Fruit fly (Drosophila melanogaster) whole organism, embryonic: ENCODE results near the gene CG46427.

Source experiments
- Awh ChIP-seq: fragments of 200-800 bp; sonication (Bioruptor generic); IDR thresholded peaks from 2 replicates; pipeline ENCODE4, ENCODE4 v1.3.6; 2022; ENCODE audit warnings: missing biosample characterization, missing genetic modification characterization
- CG10147 ChIP-seq: fragments of 200-800 bp; sonication (Bioruptor generic); optimal IDR thresholded peaks from 2 replicates; lab custom pipeline; 2019; ENCODE audit warnings: missing biosample characterization, mild to moderate bottlenecking, missing genetic modification characterization, moderate library complexity
- CG10431 ChIP-seq: fragments of 200-800 bp; sonication (Bioruptor generic); optimal IDR thresholded peaks from 3 replicates; lab custom pipeline; 2018; ENCODE audit warnings: missing biosample characterization, mild to moderate bottlenecking, missing genetic modification characterization
- CG10959 ChIP-seq: fragments of 200-800 bp; sonication (Bioruptor generic); IDR thresholded peaks from 2 replicates; pipeline ENCODE4 v1.3.6; 2022; ENCODE audit warnings: missing biosample characterization, missing genetic modification characterization
- CG13624 ChIP-seq: fragments of 200-800 bp; sonication (Bioruptor generic); optimal IDR thresholded peaks from 2 replicates; lab custom pipeline; 2016; ENCODE audit warnings: missing biosample characterization, missing genetic modification characterization
- CG15073 ChIP-seq: fragments of 200-800 bp; sonication (Bioruptor generic); optimal IDR thresholded peaks from 2 replicates; lab custom pipeline; 2016; ENCODE audit warnings: missing biosample characterization, missing genetic modification characterization
- CG16813 ChIP-seq: fragments of 200-800 bp; sonication (Bioruptor generic); IDR thresholded peaks from 3 replicates; pipeline ENCODE4 v1.3.6; 2022; ENCODE audit warnings: missing biosample characterization, missing genetic modification characterization; ENCODE audit not compliant: partially characterized antibody
- CG17612 ChIP-seq: fragments of 200-800 bp; sonication (Bioruptor generic); IDR thresholded peaks from 2 replicates; pipeline ENCODE4 v1.3.6; 2022; ENCODE audit warnings: missing biosample characterization, missing genetic modification characterization
- CG17912 ChIP-seq: fragments of 200-800 bp; sonication (Bioruptor generic); optimal IDR thresholded peaks from 2 replicates; lab custom pipeline; 2018; ENCODE audit warnings: missing biosample characterization, mild to moderate bottlenecking, missing genetic modification characterization
- CG32532 ChIP-seq: fragments of 200-800 bp; sonication (Bioruptor generic); IDR thresholded peaks from 2 replicates; pipeline ENCODE4 v1.3.6; 2022; ENCODE audit warnings: missing biosample characterization, missing genetic modification characterization
- CG34376 ChIP-seq: fragments of 200-800 bp; sonication (Bioruptor generic); optimal IDR thresholded peaks from 2 replicates; lab custom pipeline; 2018; ENCODE audit warnings: missing biosample characterization, mild to moderate bottlenecking, missing genetic modification characterization
- CG4360 ChIP-seq: fragments of 200-800 bp; sonication (Bioruptor generic); IDR thresholded peaks from 2 replicates; pipeline ENCODE4 v1.3.6; 2022; ENCODE audit warnings: missing biosample characterization, missing genetic modification characterization
- CG4424 ChIP-seq: fragments of 200-800 bp; sonication (Bioruptor generic); optimal IDR thresholded peaks from 3 replicates; lab custom pipeline; 2016; ENCODE audit warnings: missing biosample characterization, missing genetic modification characterization
- CG8089 ChIP-seq: fragments of 200-800 bp; sonication (Bioruptor generic); optimal IDR thresholded peaks from 3 replicates; lab custom pipeline; 2016; ENCODE audit warnings: missing biosample characterization, missing genetic modification characterization
- CG8290 ChIP-seq, 3 experiments: fragments of 200-800 bp; sonication (Bioruptor generic); optimal IDR thresholded peaks; 2 replicates each; lab custom pipeline; 2016 to 2019; ENCODE audit warnings: missing biosample characterization in 3 of 3, missing genetic modification characterization in 3 of 3, mild to moderate bottlenecking in 2 of 3, moderate library complexity in 1 of 3
- CG9437 ChIP-seq: fragments of 200-800 bp; sonication (Bioruptor generic); optimal IDR thresholded peaks from 2 replicates; lab custom pipeline; 2018; ENCODE audit warnings: missing biosample characterization, mild to moderate bottlenecking, missing genetic modification characterization
- CTCF ChIP-seq: fragments of 200-800 bp; sonication (Bioruptor generic); optimal IDR thresholded peaks from 2 replicates; lab custom pipeline; 2017; ENCODE audit warnings: missing biosample characterization, mild to moderate bottlenecking, missing genetic modification characterization, moderate library complexity
- Dek ChIP-seq: fragments of 200-800 bp; sonication (Bioruptor generic); optimal IDR thresholded peaks from 3 replicates; lab custom pipeline; 2019; ENCODE audit warnings: missing biosample characterization, mild to moderate bottlenecking, missing genetic modification characterization, moderate library complexity
- Dp ChIP-seq: fragments of 200-800 bp; sonication (Bioruptor generic); optimal IDR thresholded peaks from 2 replicates; lab custom pipeline; 2018; ENCODE audit warnings: missing biosample characterization, mild to moderate bottlenecking, missing genetic modification characterization, moderate library complexity
- E2f2 ChIP-seq: fragments of 200-800 bp; sonication (Bioruptor generic); IDR thresholded peaks from 2 replicates; pipeline ENCODE4 v1.3.6; 2022; ENCODE audit warnings: missing biosample characterization, missing genetic modification characterization
- Elba2 ChIP-seq: fragments of 200-800 bp; sonication (Bioruptor generic); optimal IDR thresholded peaks from 3 replicates; lab custom pipeline; 2016; ENCODE audit warnings: missing biosample characterization, missing genetic modification characterization
- Ets65A ChIP-seq: fragments of 200-800 bp; sonication (Bioruptor generic); peaks from one replicate; lab custom pipeline; 2016; ENCODE audit warnings: missing biosample characterization, missing genetic modification characterization
- Hey ChIP-seq: fragments of 200-800 bp; sonication (Bioruptor generic); optimal IDR thresholded peaks from 3 replicates; lab custom pipeline; 2018; ENCODE audit warnings: missing biosample characterization, mild to moderate bottlenecking, missing genetic modification characterization
- HmgZ ChIP-seq: fragments of 200-800 bp; sonication (Bioruptor generic); optimal IDR thresholded peaks from 2 replicates; lab custom pipeline; 2018; ENCODE audit warnings: missing biosample characterization, mild to moderate bottlenecking, missing genetic modification characterization
- Hr3 ChIP-seq: fragments of 200-800 bp; sonication (Bioruptor generic); optimal IDR thresholded peaks from 3 replicates; lab custom pipeline; 2016; ENCODE audit warnings: missing biosample characterization, missing genetic modification characterization
- Kr ChIP-seq: fragments of 200-800 bp; sonication (Bioruptor generic); optimal IDR thresholded peaks from 2 replicates; lab custom pipeline; 2017; ENCODE audit warnings: missing biosample characterization, mild to moderate bottlenecking, missing genetic modification characterization
- Lhr ChIP-seq: fragments of 200-800 bp; sonication (Bioruptor generic); optimal IDR thresholded peaks from 3 replicates; lab custom pipeline; 2017; ENCODE audit warnings: mild to moderate bottlenecking, missing biosample characterization, missing genetic modification reagents, missing genetic modification characterization
- Optix ChIP-seq: fragments of 200-800 bp; sonication (Bioruptor generic); IDR thresholded peaks from 3 replicates; pipeline ENCODE4 v1.3.6; 2022; ENCODE audit warnings: missing biosample characterization, missing genetic modification characterization
- PHDP ChIP-seq: fragments of 200-800 bp; sonication (Bioruptor generic); optimal IDR thresholded peaks from 3 replicates; lab custom pipeline; 2018; ENCODE audit warnings: missing biosample characterization, mild to moderate bottlenecking, missing genetic modification characterization, moderate library complexity
- Pdp1 ChIP-seq, 2 experiments: fragments of 200-800 bp; sonication (Bioruptor generic); optimal IDR thresholded peaks; 3 replicates each; lab custom pipeline; 2016; ENCODE audit warnings: missing biosample characterization in 2 of 2, missing genetic modification characterization in 2 of 2, mild to moderate bottlenecking in 1 of 2, moderate library complexity in 1 of 2
- Scr ChIP-seq: fragments of 200-800 bp; sonication (Bioruptor generic); IDR thresholded peaks from 2 replicates; pipeline ENCODE4 v1.3.6; 2022; ENCODE audit warnings: missing biosample characterization, missing genetic modification characterization; ENCODE audit not compliant: partially characterized antibody
- amos ChIP-seq: fragments of 200-800 bp; sonication (Bioruptor generic); IDR thresholded peaks from 2 replicates; pipeline ENCODE4 v1.3.6; 2022; ENCODE audit warnings: missing biosample characterization, missing genetic modification characterization; ENCODE audit not compliant: partially characterized antibody
- bsh ChIP-seq, 2 experiments: fragments of 200-800 bp; sonication (Bioruptor generic); optimal IDR thresholded peaks; 2 replicates each; lab custom pipeline; 2017 to 2018; ENCODE audit warnings: mild to moderate bottlenecking in 2 of 2, missing biosample characterization in 2 of 2, missing genetic modification characterization in 2 of 2, moderate library complexity in 1 of 2
- da ChIP-seq: fragments of 200-800 bp; sonication (Bioruptor generic); optimal IDR thresholded peaks from 2 replicates; lab custom pipeline; 2016; ENCODE audit warnings: missing biosample characterization, missing genetic modification characterization
- dan ChIP-seq: fragments of 200-800 bp; sonication (Bioruptor generic); IDR thresholded peaks from 2 replicates; pipeline ENCODE4 v1.3.6; 2022; ENCODE audit warnings: missing biosample characterization, missing genetic modification characterization
- emc ChIP-seq: fragments of 200-800 bp; sonication (Bioruptor generic); optimal IDR thresholded peaks from 2 replicates; lab custom pipeline; 2016; ENCODE audit warnings: missing biosample characterization, missing genetic modification characterization
- ewg ChIP-seq: fragments of 200-800 bp; sonication (Bioruptor generic); optimal IDR thresholded peaks from 3 replicates; lab custom pipeline; 2017; ENCODE audit warnings: mild to moderate bottlenecking, missing biosample characterization, missing genetic modification reagents, missing genetic modification characterization
- grau ChIP-seq: fragments of 200-800 bp; optimal IDR thresholded peaks from 3 replicates; lab custom pipeline; 2019; ENCODE audit warnings: missing biosample characterization, mild to moderate bottlenecking, missing genetic modification characterization, moderate library complexity
- jing ChIP-seq: fragments of 200-800 bp; sonication (Bioruptor generic); optimal IDR thresholded peaks from 2 replicates; lab custom pipeline; 2018; ENCODE audit warnings: missing biosample characterization, mild to moderate bottlenecking, missing genetic modification characterization
- lbe ChIP-seq: fragments of 200-800 bp; sonication (Bioruptor generic); optimal IDR thresholded peaks from 2 replicates; lab custom pipeline; 2016; ENCODE audit warnings: missing biosample characterization, mild to moderate bottlenecking, missing genetic modification characterization
- lola ChIP-seq, 3 experiments: fragments of >200 bp in 2 of 3; fragments of 200-800 bp in 1 of 3; sonication (Bioruptor generic) in 1 of 3; optimal IDR thresholded peaks; 2 replicates each; lab custom pipeline; 2017 to 2019; ENCODE audit warnings: missing biosample characterization in 3 of 3, missing genetic modification characterization in 3 of 3, mild to moderate bottlenecking in 1 of 3, moderate library complexity in 1 of 3
- nom ChIP-seq: fragments of 200-800 bp; sonication (Bioruptor generic); optimal IDR thresholded peaks from 2 replicates; lab custom pipeline; 2017; ENCODE audit warnings: missing biosample characterization, missing genetic modification characterization, mild to moderate bottlenecking, moderate library complexity, missing genetic modification reagents
- p53 ChIP-seq: fragments of 200-800 bp; sonication (Bioruptor generic); optimal IDR thresholded peaks from 2 replicates; lab custom pipeline; 2016; ENCODE audit warnings: missing biosample characterization, missing genetic modification characterization
- pzg ChIP-seq: fragments of 200-800 bp; sonication (Bioruptor generic); optimal IDR thresholded peaks from 3 replicates; lab custom pipeline; 2018; ENCODE audit warnings: missing biosample characterization, mild to moderate bottlenecking, missing genetic modification characterization, moderate library complexity
- ranshi ChIP-seq: fragments of 200-800 bp; sonication (Bioruptor generic); IDR thresholded peaks from 2 replicates; pipeline ENCODE4 v1.3.6; 2022; ENCODE audit warnings: missing biosample characterization, missing genetic modification characterization
- row ChIP-seq: fragments of 200-800 bp; sonication (Bioruptor generic); IDR thresholded peaks from 3 replicates; pipeline ENCODE4 v1.3.6; 2022; ENCODE audit warnings: missing biosample characterization, missing genetic modification characterization
- sc ChIP-seq, 3 experiments: fragments of >200 bp in 2 of 3; fragments of 200-800 bp in 1 of 3; sonication (Bioruptor generic) in 1 of 3; optimal IDR thresholded peaks; 2 replicates in 2 of 3; 3 replicates in 1 of 3; lab custom pipeline; 2017; ENCODE audit warnings: mild to moderate bottlenecking in 1 of 3, missing biosample characterization in 1 of 3, missing genetic modification characterization in 1 of 3, missing genetic modification reagents in 1 of 3
- slbo ChIP-seq: fragments of 200-800 bp; sonication (Bioruptor generic); IDR thresholded peaks from 2 replicates; pipeline ENCODE4 v1.3.6; 2022; ENCODE audit warnings: missing biosample characterization, missing genetic modification characterization
- sug ChIP-seq: fragments of 200-800 bp; optimal IDR thresholded peaks from 2 replicates; lab custom pipeline; 2019; ENCODE audit warnings: missing biosample characterization, mild to moderate bottlenecking, missing genetic modification characterization, moderate library complexity
- twi ChIP-seq: fragments of 200-800 bp; optimal IDR thresholded peaks from 2 replicates; lab custom pipeline; 2019; ENCODE audit warnings: missing biosample characterization, mild to moderate bottlenecking, missing genetic modification characterization, moderate library complexity

The CG46427 gene

dm6 chr3R:12433764-12434163 lies 5.2 kb downstream of the CG46427 start, which contains the start of the genes Aos1 and Srlp (continued):
- TF ChIP-seq row (GFP tag; lab: Robert Waterston, UW) (peak; percentile 88), CG16813 (GFP tag; lab: Robert Waterston, UW) (no peak), ewg (GFP tag; lab: Kevin White, UChicago) (peak; percentile 1), Ets65A (GFP tag; lab: Kevin White, UChicago) (peak; percentile 52), CG32532 (GFP tag; lab: Robert Waterston, UW) (peak; percentile 47; the same call in 1 of the 2 replicates), Elba2 (peak; percentile 37), lola (GFP tag; optimal IDR thresholded peaks at IDR 0.05; lab: Kevin White, UChicago) (peak in 1 of 3 experiments; percentile 56), E2f2 (GFP tag; lab: Robert Waterston, UW) (peak; percentile 69), Kr (GFP tag; lab: Kevin White, UChicago) (no peak), CG8089 (no peak), Scr (GFP tag; lab: Robert Waterston, UW) (peak; percentile 50; the same call in 1 of the 2 replicates), PHDP (peak; percentile 61), pzg (GFP tag; lab: Kevin White, UChicago) (peak; percentile 57), p53 (GFP tag; lab: Kevin White, UChicago) (no peak), CG10959 (no peak), Lhr (GFP tag; lab: Kevin White, UChicago) (peak; percentile 39), Awh (GFP tag; lab: Robert Waterston, UW) (no peak), grau (peak; percentile 71), bsh (GFP tag; optimal IDR thresholded peaks at IDR 0.05; lab: Kevin White, UChicago) (peak in 1 of 2 experiments; percentile 49), CG10147 (GFP tag; lab: Kevin White, UChicago) (peak; percentile 62), CG9437 (GFP tag; lab: Kevin White, UChicago) (peak; percentile 51), Pdp1 (GFP tag; optimal IDR thresholded peaks at IDR 0.05; lab: Kevin White, UChicago) (peak in 1 of 2 experiments; percentile 27), jing (GFP tag; lab: Kevin White, UChicago) (no peak), amos (GFP tag; lab: Robert Waterston, UW) (peak; percentile 12; the same call in 1 of the 2 replicates), CTCF (peak; percentile 40), Hr3 (peak; percentile 66), lbe (GFP tag; lab: Kevin White, UChicago) (peak; percentile 51), sug (tag; lab: Kevin White, UChicago) (peak; percentile 79), CG4360 (GFP tag; lab: Robert Waterston, UW) (no peak), nom (GFP tag; lab: Kevin White, UChicago) (peak; percentile 43), Dek (tag; lab: Kevin White, UChicago) (peak; percentile 63), Dp (GFP tag; lab: Kevin White, UChicago) (peak; percentile 50), sc (optimal IDR thresholded peaks at IDR 0.05; lab: Kevin White, UChicago) (no peak), sc (GFP tag; optimal IDR thresholded peaks at IDR 0.05; lab: Kevin White, UChicago) (peak; percentile 1), twi (tag; lab: Kevin White, UChicago) (peak; percentile 46), CG15073 (no peak), slbo (GFP tag; lab: Robert Waterston, UW) (0 out of 2 replicates have a peak, but pooled peaks have one; percentile 40)

dm6 chr3R:12431030-12431489 lies 7.9 kb downstream of the CG46427 start, which contains the start of gene Prosalpha2:
Gene Prosalpha2 (plus strand): TSS chr3R:12431321.
- TF ChIP-seq CG4424 (GFP tag; lab: Kevin White, UChicago) (peak; percentile 3), CG17612 (no peak), CG13624 (no peak), CG8290 (GFP tag; optimal IDR thresholded peaks at IDR 0.05; lab: Kevin White, UChicago) (peak; percentile 9), CG8290 (tag; optimal IDR thresholded peaks at IDR 0.05; lab: Kevin White, UChicago) (no peak), Optix (GFP tag; lab: Robert Waterston, UW) (no peak), Awh (GFP tag; lab: Robert Waterston, UW) (no peak), CG9437 (GFP tag; lab: Kevin White, UChicago) (no peak), HmgZ (peak; percentile 13), ranshi (GFP tag; lab: Robert Waterston, UW) (no peak), CG34376 (no peak), emc (GFP tag; lab: Kevin White, UChicago) (no peak), CG10431 (GFP tag; lab: Kevin White, UChicago) (no peak), Hey (tag; lab: Kevin White, UChicago) (no peak), CG17912 (GFP tag; lab: Kevin White, UChicago) (no peak), dan (GFP tag; lab: Robert Waterston, UW) (no peak), da (GFP tag; lab: Kevin White, UChicago) (no peak)
